Worm (Caenorhabditis elegans) whole organism, L4 larva: Measurements from ENCODE around the gene toc-1.

Experiments used
- F26F4.8 ChIP-seq: fragments of 200-800 bp; sonication (Bioruptor generic); conservative IDR thresholded peaks from 2 replicates; pipeline ENCODE4 v1.3.6; 2022; ENCODE audit warnings: missing genetic modification characterization, missing compliant biosample characterization
- R02D3.7 ChIP-seq: fragments of 150-350 bp; sonication (generic microtip); optimal IDR thresholded peaks from 3 replicates; lab custom pipeline; 2014; ENCODE audit warnings: missing biosample characterization, missing genetic modification characterization
- T20F7.1 ChIP-seq: fragments of 200-800 bp; sonication (Bioruptor generic); optimal IDR thresholded peaks from 2 replicates; lab custom pipeline; 2018; ENCODE audit warnings: mild to moderate bottlenecking, missing genetic modification characterization, missing compliant biosample characterization
- T26A8.4 ChIP-seq: fragments of 200-800 bp; sonication (Bioruptor generic); IDR thresholded peaks from 2 replicates; pipeline ENCODE4 v1.3.6; 2022; ENCODE audit warnings: missing genetic modification characterization, missing compliant biosample characterization
- ZK546.5 ChIP-seq, 2 experiments: sonication (generic microtip); optimal IDR thresholded peaks; 2 replicates each; lab custom pipeline; 2017; ENCODE audit warnings: missing biosample characterization in 2 of 2, missing genetic modification characterization in 2 of 2
- aha-1 ChIP-seq: fragments of 150-350 bp; peaks from one replicate; lab custom pipeline; 2014; ENCODE audit warnings: missing biosample characterization, missing genetic modification characterization
- arid-1 ChIP-seq: fragments of 200-800 bp; sonication (Bioruptor generic); conservative IDR thresholded peaks from 2 replicates; pipeline ENCODE4 v1.3.6; 2022; ENCODE audit warnings: missing genetic modification reagents, missing genetic modification characterization, missing compliant biosample characterization
- ceh-20 ChIP-seq: fragments of 200-800 bp; sonication (Bioruptor generic); IDR thresholded peaks from 2 replicates; pipeline ENCODE4 v1.3.6; 2022; ENCODE audit warnings: missing genetic modification reagents, missing genetic modification characterization, missing compliant biosample characterization
- ceh-28 ChIP-seq: fragments of 150-350 bp; optimal IDR thresholded peaks from 2 replicates; lab custom pipeline; 2014; ENCODE audit warnings: missing biosample characterization, missing genetic modification reagents, missing genetic modification characterization
- ceh-82 ChIP-seq: sonication (generic microtip); optimal IDR thresholded peaks from 2 replicates; lab custom pipeline; 2017; ENCODE audit warnings: missing biosample characterization, missing genetic modification characterization
- daf-12 ChIP-seq: fragments of 150-350 bp; optimal IDR thresholded peaks from 2 replicates; lab custom pipeline; 2014; ENCODE audit warnings: missing biosample characterization, missing genetic modification reagents, missing genetic modification characterization
- daf-16 ChIP-seq, 3 experiments: sonication (generic microtip); optimal IDR thresholded peaks; 2 replicates each; lab custom pipeline; 2016 to 2017; ENCODE audit warnings: missing genetic modification characterization in 3 of 3, missing genetic modification reagents in 3 of 3, mild to moderate bottlenecking in 2 of 3, missing compliant biosample characterization in 2 of 3, missing biosample characterization in 1 of 3, moderate library complexity in 1 of 3
- daf-8 ChIP-seq: fragments of 200-800 bp; sonication (Bioruptor generic); IDR thresholded peaks from 2 replicates; pipeline ENCODE4 v1.3.6; 2022; ENCODE audit warnings: missing genetic modification characterization, missing compliant biosample characterization
- dmd-6 ChIP-seq: fragments of 200-800 bp; sonication (Bioruptor generic); IDR thresholded peaks from 2 replicates; pipeline ENCODE4 v1.3.6; 2022; ENCODE audit warnings: missing genetic modification reagents, missing genetic modification characterization, missing compliant biosample characterization
- dmd-8 ChIP-seq: fragments of 200-800 bp; sonication (Bioruptor generic); IDR thresholded peaks from 2 replicates; pipeline ENCODE4 v1.3.6; 2022; ENCODE audit warnings: missing genetic modification characterization, missing compliant biosample characterization
- dpl-1 ChIP-seq: fragments of 150-350 bp; optimal IDR thresholded peaks from 2 replicates; lab custom pipeline; 2014; ENCODE audit warnings: missing biosample characterization, missing genetic modification reagents, missing genetic modification characterization
- fkh-10 ChIP-seq: fragments of 150-350 bp; optimal IDR thresholded peaks from 2 replicates; lab custom pipeline; 2014; ENCODE audit warnings: missing biosample characterization, missing genetic modification reagents, missing genetic modification characterization
- fos-1 ChIP-seq: fragments of 150-350 bp; optimal IDR thresholded peaks from 2 replicates; lab custom pipeline; 2014; ENCODE audit warnings: missing biosample characterization, missing genetic modification characterization
- gei-8 ChIP-seq: fragments of 200-800 bp; sonication (Bioruptor generic); optimal IDR thresholded peaks from 2 replicates; lab custom pipeline; 2018; ENCODE audit warnings: mild to moderate bottlenecking, missing genetic modification characterization, missing compliant biosample characterization
- hif-1 ChIP-seq, 2 experiments: sonication (generic microtip); optimal IDR thresholded peaks; 2 replicates each; lab custom pipeline; 2016 to 2017; ENCODE audit warnings: missing compliant biosample characterization in 2 of 2, missing genetic modification characterization in 2 of 2, missing genetic modification reagents in 2 of 2, missing genotype in 2 of 2, mild to moderate bottlenecking in 1 of 2
- hlh-11 ChIP-seq: fragments of 200-800 bp; sonication (Bioruptor generic); optimal IDR thresholded peaks from 2 replicates; lab custom pipeline; 2018; ENCODE audit warnings: mild to moderate bottlenecking, missing genetic modification characterization, missing compliant biosample characterization
- hmg-1.1 ChIP-seq: fragments of 200-800 bp; sonication (Bioruptor generic); IDR thresholded peaks from 2 replicates; pipeline ENCODE4 v1.3.6; 2022; ENCODE audit warnings: missing genetic modification reagents, missing genetic modification characterization, missing compliant biosample characterization
- lin-1 ChIP-seq: fragments of 200-800 bp; sonication (Bioruptor generic); IDR thresholded peaks from 2 replicates; pipeline ENCODE4 v1.3.6; 2022; ENCODE audit warnings: missing genetic modification reagents, missing genetic modification characterization, missing compliant biosample characterization
- lin-15B ChIP-seq: fragments of 150-350 bp; sonication (generic microtip); optimal IDR thresholded peaks from 3 replicates; lab custom pipeline; 2014; ENCODE audit warnings: missing biosample characterization, missing genetic modification characterization
- lin-29 ChIP-seq: fragments of 200-800 bp; sonication (Bioruptor generic); IDR thresholded peaks from 2 replicates; pipeline ENCODE4 v1.3.6; 2022; ENCODE audit warnings: missing genetic modification reagents, missing genetic modification characterization, missing compliant biosample characterization
- mes-2 ChIP-seq: sonication (generic microtip); optimal IDR thresholded peaks from 2 replicates; lab custom pipeline; 2016; ENCODE audit warnings: missing genotype, mild to moderate bottlenecking, missing genetic modification characterization, missing compliant biosample characterization; ENCODE audit not compliant: poor library complexity, severe bottlenecking
- nhr-10 ChIP-seq: fragments of 150-350 bp; optimal IDR thresholded peaks from 2 replicates; lab custom pipeline; 2014; ENCODE audit warnings: missing biosample characterization, missing genetic modification characterization
- nhr-102 ChIP-seq: sonication (generic microtip); optimal IDR thresholded peaks from 2 replicates; lab custom pipeline; 2016; ENCODE audit warnings: mild to moderate bottlenecking, missing genetic modification characterization, moderate library complexity, missing compliant biosample characterization
- nhr-42 ChIP-seq: fragments of 200-800 bp; sonication (Bioruptor generic); IDR thresholded peaks from 2 replicates; pipeline ENCODE4 v1.3.6; 2022; ENCODE audit warnings: missing genetic modification characterization, missing compliant biosample characterization
- nhr-77 ChIP-seq: fragments of 150-350 bp; optimal IDR thresholded peaks from 2 replicates; lab custom pipeline; 2014; ENCODE audit warnings: missing biosample characterization, missing genetic modification characterization
- pha-4 ChIP-seq, 2 experiments: fragments of 150-350 bp in 1 of 2; fragments of 200-800 bp in 1 of 2; sonication (Bioruptor generic) in 1 of 2; IDR thresholded peaks in 1 of 2; optimal IDR thresholded peaks in 1 of 2; 2 replicates each; pipeline versions ENCODE4 v1.3.6 to Lab custom; 2014 to 2022; ENCODE audit warnings: missing genetic modification characterization in 2 of 2, missing genetic modification reagents in 2 of 2, missing biosample characterization in 1 of 2, missing compliant biosample characterization in 1 of 2
- rbr-2 ChIP-seq: sonication (generic microtip); optimal IDR thresholded peaks from 2 replicates; lab custom pipeline; 2016; ENCODE audit warnings: missing genotype, missing genetic modification characterization, missing compliant biosample characterization
- sdz-12 ChIP-seq: fragments of 200-800 bp; sonication (Bioruptor generic); optimal IDR thresholded peaks from 2 replicates; lab custom pipeline; 2018; ENCODE audit warnings: mild to moderate bottlenecking, missing genetic modification characterization, missing compliant biosample characterization
- set-16 ChIP-seq: fragments of 200-800 bp; sonication (Bioruptor generic); IDR thresholded peaks from 2 replicates; pipeline ENCODE4 v1.3.6; 2022; ENCODE audit warnings: missing genetic modification reagents, missing genetic modification characterization, missing compliant biosample characterization
- skn-1 ChIP-seq: fragments of 150-350 bp; optimal IDR thresholded peaks from 2 replicates; lab custom pipeline; 2014; ENCODE audit warnings: missing biosample characterization, missing genetic modification characterization
- spr-3 ChIP-seq: fragments of 200-800 bp; sonication (Bioruptor generic); optimal IDR thresholded peaks from 2 replicates; lab custom pipeline; 2018; ENCODE audit warnings: mild to moderate bottlenecking, missing genetic modification characterization, missing compliant biosample characterization
- unc-62 ChIP-seq, 3 experiments: fragments of 150-350 bp in 1 of 3; sonication (generic microtip); optimal IDR thresholded peaks in 2 of 3; peaks in 1 of 3; 1 replicate in 1 of 3; 2 replicates in 2 of 3; lab custom pipeline; 2014 to 2017; ENCODE audit warnings: missing biosample characterization in 3 of 3, missing genetic modification characterization in 3 of 3, missing genetic modification reagents in 3 of 3, missing genotype in 1 of 3
- zag-1 ChIP-seq: fragments of 150-350 bp; optimal IDR thresholded peaks from 2 replicates; lab custom pipeline; 2014; ENCODE audit warnings: missing biosample characterization, missing genetic modification characterization
- zfp-2 ChIP-seq: sonication (generic microtip); optimal IDR thresholded peaks from 2 replicates; lab custom pipeline; 2016; ENCODE audit warnings: mild to moderate bottlenecking, missing genetic modification characterization, missing compliant biosample characterization
- zfp-3 ChIP-seq: fragments of 200-800 bp; sonication (Bioruptor generic); conservative IDR thresholded peaks from 2 replicates; pipeline ENCODE4 v1.3.6; 2022; ENCODE audit warnings: missing genetic modification reagents, missing genetic modification characterization, missing compliant biosample characterization
- ztf-11 ChIP-seq: fragments of 150-350 bp; optimal IDR thresholded peaks from 2 replicates; lab custom pipeline; 2014; ENCODE audit warnings: missing biosample characterization, missing genetic modification characterization

The toc-1 gene

DNA sequence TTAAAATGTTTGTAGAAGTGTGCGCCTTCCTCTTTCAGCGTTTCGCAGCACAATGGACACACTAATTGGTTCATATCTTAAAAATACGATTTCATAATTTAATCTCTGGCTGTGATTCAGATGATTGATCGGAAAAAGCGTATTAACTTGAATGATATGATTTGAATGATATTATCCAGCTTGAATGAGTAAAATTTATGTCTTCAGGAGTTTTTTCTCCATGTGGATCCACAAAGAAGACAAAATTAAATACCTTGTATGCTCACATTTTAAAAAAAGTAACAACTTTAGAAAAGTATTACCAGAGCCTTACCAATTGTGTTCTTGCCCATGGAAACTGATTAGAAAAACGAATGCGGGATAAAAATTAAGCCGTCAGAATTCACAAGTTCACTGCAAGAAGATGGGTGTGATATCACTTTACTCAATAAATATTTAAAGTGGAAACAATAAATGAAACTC lies 1.6 kb upstream of the toc-1 start, which contains the start of gene ztf-8 (continued):
- TF ChIP-seq R02D3.7 (no peak), lin-29 (GFP tag; lab: Robert Waterston, UW) (no peak), skn-1 (no peak), aha-1 (tag; lab: Kevin White, UChicago) (peak; percentile 19), ceh-82 (tag; lab: Kevin White, UChicago) (no peak), zag-1 (tag; lab: Kevin White, UChicago) (no peak), zfp-3 (no peak), nhr-77 (tag; lab: Kevin White, UChicago) (no peak), rbr-2 (tag; lab: Kevin White, UChicago) (no peak), fkh-10 (no peak), dmd-6 (GFP tag; lab: Robert Waterston, UW) (0 out of 2 replicates have a peak, but pooled peaks have one; percentile 6), ceh-28 (tag; lab: Kevin White, UChicago) (no peak), ztf-11 (no peak), lin-15B (tag; lab: Kevin White, UChicago) (no peak), nhr-42 (GFP tag; lab: Robert Waterston, UW) (no peak), unc-62 (GFP tag; optimal IDR thresholded peaks at IDR 0.05 in 1 of 2; lab: Kevin White, UChicago) (no peak), unc-62 (tag; optimal IDR thresholded peaks at IDR 0.05; lab: Kevin White, UChicago) (no peak), sdz-12 (GFP tag; lab: Kevin White, UChicago) (no peak), pha-4 (GFP tag; IDR thresholded peaks at IDR 0.05; lab: Robert Waterston, UW) (peak; percentile 43; the same call in 1 of the 2 replicates), pha-4 (tag; optimal IDR thresholded peaks at IDR 0.05; lab: Kevin White, UChicago) (no peak), lin-1 (0 out of 2 replicates have a peak, but pooled peaks have one; percentile 36), dpl-1 (GFP tag; lab: Kevin White, UChicago) (no peak), daf-16 (GFP tag; optimal IDR thresholded peaks at IDR 0.05; lab: Kevin White, UChicago) (no peak), daf-16 (tag; optimal IDR thresholded peaks at IDR 0.05; lab: Kevin White, UChicago) (peak; percentile 0), ceh-20 (GFP tag; lab: Robert Waterston, UW) (no peak), fos-1 (no peak), gei-8 (GFP tag; lab: Kevin White, UChicago) (no peak), F26F4.8 (GFP tag; lab: Robert Waterston, UW) (no peak), daf-8 (GFP tag; lab: Robert Waterston, UW) (no peak), arid-1 (no peak; the same call in 1 of the 2 replicates), nhr-10 (tag; lab: Kevin White, UChicago) (no peak), hmg-1.1 (GFP tag; lab: Robert Waterston, UW) (0 out of 2 replicates have a peak, but pooled peaks have one; percentile 21), dmd-8 (GFP tag; lab: Robert Waterston, UW) (no peak), hlh-11 (tag; lab: Kevin White, UChicago) (no peak), set-16 (GFP tag; lab: Robert Waterston, UW) (no peak), T20F7.1 (GFP tag; lab: Kevin White, UChicago) (peak; percentile 3), ZK546.5 (tag; optimal IDR thresholded peaks at IDR 0.05; lab: Kevin White, UChicago) (no peak), nhr-102 (tag; lab: Kevin White, UChicago) (no peak), spr-3 (peak; percentile 10)

DNA sequence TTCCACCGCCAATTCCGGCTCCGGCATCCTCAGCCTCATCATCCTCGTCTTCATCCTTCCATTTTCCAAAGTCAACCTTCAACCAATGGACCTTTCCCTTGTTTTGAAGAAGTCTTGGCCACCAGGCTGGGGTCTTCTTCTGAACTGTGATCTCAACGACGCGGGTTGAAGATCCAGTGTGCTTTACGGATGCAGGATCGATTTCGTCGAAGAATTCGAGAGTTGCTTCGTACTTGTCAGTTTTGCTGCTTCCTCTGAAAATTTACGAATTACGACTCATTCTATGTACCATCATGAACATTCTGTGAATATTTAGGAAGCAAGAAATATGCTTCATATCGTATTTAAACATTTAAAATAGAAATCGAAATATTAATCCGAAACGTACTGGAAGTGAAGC lies 801 bp upstream of the toc-1 start:
- TF ChIP-seq mes-2 (no peak), T26A8.4 (GFP tag; lab: Robert Waterston, UW) (0 out of 2 replicates have a peak, but pooled peaks have one; percentile 27), daf-12 (tag; lab: Kevin White, UChicago) (no peak), zfp-2 (tag; lab: Kevin White, UChicago) (no peak), zfp-3 (0 out of 2 replicates have a peak, but pooled peaks have one; percentile 27), hif-1 (tag; optimal IDR thresholded peaks at IDR 0.05; lab: Kevin White, UChicago) (no peak)
